Fruit fly (Drosophila melanogaster) S2 (cell line): Measurements from ENCODE around the gene Nup153.

ENCODE experiments used
- CG8478 ChIP-seq: fragments of >200 bp; optimal IDR thresholded peaks from 2 replicates; lab custom pipeline; 2018
- CTCF ChIP-seq, 2 experiments: fragments of >200 bp; optimal IDR thresholded peaks; 2 replicates each; lab custom pipeline; 2018

DNA sequence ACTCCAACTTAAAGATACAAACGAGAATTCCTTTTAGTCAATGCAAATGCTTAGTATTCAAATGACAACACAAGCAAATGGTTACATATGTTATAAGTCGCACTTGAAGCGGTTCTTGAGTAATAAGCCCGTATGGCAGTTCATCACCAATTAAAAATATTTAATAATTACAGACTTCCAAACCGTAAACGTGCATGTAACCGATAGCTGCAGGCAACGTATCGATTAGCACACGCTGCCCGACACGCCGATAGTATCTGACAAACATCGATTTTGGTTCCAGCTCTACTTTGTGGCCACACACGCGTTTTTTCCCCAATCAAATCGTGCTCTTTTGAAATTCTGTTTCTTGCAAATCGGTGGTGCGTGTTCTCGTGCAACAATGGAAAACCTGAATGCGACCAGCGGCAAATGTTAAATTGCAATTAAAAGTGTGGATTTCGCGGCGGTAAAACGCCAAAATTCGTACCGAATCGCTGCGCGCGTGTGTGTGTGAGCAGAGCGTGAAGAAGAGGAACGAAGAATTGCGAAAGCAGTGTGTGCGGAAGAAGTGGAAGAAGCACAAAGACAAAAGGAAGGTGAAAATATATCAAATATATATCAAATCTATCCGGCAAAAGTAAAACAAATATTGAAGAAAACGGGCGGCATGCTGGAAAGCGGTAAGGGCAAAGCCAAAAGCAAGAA, at the start of gene Nup153, which contains the start of gene CG9784:
- TF ChIP-seq CTCF (optimal IDR thresholded peaks at IDR 0.05; lab: Kevin White, UChicago) = no peak
- TF ChIP-seq CG8478 (lab: Kevin White, UChicago) = no peak
